Fruit fly (Drosophila melanogaster): ENCODE measurements around the gene Afti.

Gene Afti

DNA sequence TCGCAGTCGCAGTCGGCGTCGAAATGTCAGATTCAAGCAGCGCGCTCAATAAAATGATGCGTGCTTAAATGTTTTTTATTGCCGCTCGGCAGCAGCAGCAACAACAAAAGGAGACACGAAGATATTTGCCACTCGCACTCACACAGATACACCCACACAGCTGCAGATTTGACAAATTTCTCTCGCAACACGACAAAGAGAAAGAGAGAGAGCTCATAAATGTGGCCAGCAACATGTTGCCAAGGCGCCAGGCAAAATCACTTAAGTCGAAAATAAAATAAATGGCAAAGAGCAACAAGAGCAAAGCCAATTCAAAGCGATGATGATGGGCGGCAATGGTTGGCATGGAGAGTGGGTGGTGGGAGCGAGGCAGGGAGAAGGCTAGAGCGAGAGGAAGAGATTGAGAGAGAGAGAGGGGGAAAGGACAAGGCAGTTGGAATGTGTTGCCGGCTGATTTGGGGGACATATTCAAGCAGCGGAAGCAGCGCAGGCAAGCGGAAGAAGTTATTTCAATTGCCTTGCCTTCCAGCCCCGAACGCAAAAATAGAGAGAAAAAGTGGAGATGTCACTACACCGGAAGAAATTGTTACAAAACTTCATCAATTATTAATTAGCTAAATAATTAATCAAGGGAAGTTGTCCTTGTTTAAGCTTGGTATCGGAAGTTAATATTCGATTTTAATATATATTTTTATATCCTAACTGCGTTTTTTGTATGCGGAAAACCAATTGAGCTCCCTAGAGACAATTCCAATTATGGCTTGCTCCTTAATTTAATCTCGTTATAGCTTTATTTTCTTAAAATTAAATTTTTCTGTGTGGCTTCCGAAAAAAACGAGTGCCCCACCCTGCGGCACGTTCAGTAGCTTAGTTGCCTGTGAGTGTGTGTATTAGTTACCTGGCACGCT lies 20.6 kb upstream of the Afti start (continued):
- no peak for TF ChIP-seq pnt (GFP tag; optimal IDR thresholded peaks at IDR 0.05)
- peak; percentile 53 for TF ChIP-seq CG13775 (GFP tag; optimal IDR thresholded peaks at IDR 0.05)
- TF ChIP-seq CG12659 (GFP tag; optimal IDR thresholded peaks at IDR 0.05), result peak; percentile 60
- TF ChIP-seq CG30020 (tag; optimal IDR thresholded peaks at IDR 0.05), result no peak
- 0 out of 2 replicates have a peak, but pooled peaks have one; percentile 25 for TF ChIP-seq CG11696 (GFP tag; IDR thresholded peaks at IDR 0.05)
- peak; percentile 4 for TF ChIP-seq CG18764 (GFP tag; optimal IDR thresholded peaks at IDR 0.05)
- peak; percentile 59 for TF ChIP-seq CG2712 (tag; optimal IDR thresholded peaks at IDR 0.05)
- TF ChIP-seq CG1832 (GFP tag; optimal IDR thresholded peaks at IDR 0.05), result peak; percentile 62

- TF ChIP-seq Dfd (GFP tag; optimal IDR thresholded peaks at IDR 0.05), result peak in 1 of 2 experiments; percentile 52
- 0 out of 3 replicates have a peak, but pooled peaks have one; percentile 12 for TF ChIP-seq H15 (GFP tag; IDR thresholded peaks at IDR 0.05)
- TF ChIP-seq pros (GFP tag; optimal IDR thresholded peaks at IDR 0.05), result no peak
- TF ChIP-seq dmrt99B (tag; optimal IDR thresholded peaks at IDR 0.05), result no peak
These were observed 18.3 kb upstream of the Afti start for dm6 chr3R:14344767-14345166.

- 0 out of 2 replicates have a peak, but pooled peaks have one; percentile 1 for TF ChIP-seq CG6689 (GFP tag; IDR thresholded peaks at IDR 0.05)
- no peak for TF ChIP-seq ttk (GFP tag; IDR thresholded peaks at IDR 0.05)
- TF ChIP-seq CG13287 (GFP tag; IDR thresholded peaks at IDR 0.05; ENCODE audit: partially characterized antibody), result peak; percentile 23; the same call in 1 of the 2 replicates
- peak; percentile 63 for TF ChIP-seq Med (GFP tag)
- peak; percentile 57 for TF ChIP-seq Adf1 (GFP tag; IDR thresholded peaks at IDR 0.05)
- peak; percentile 81 for TF ChIP-seq Deaf1 (tag; optimal IDR thresholded peaks at IDR 0.05)
- peak; percentile 2 for TF ChIP-seq CG11504 (tag; optimal IDR thresholded peaks at IDR 0.05)
- no peak for TF ChIP-seq Eip74EF (GFP tag; optimal IDR thresholded peaks at IDR 0.05)
- no peak for TF ChIP-seq slou (GFP tag; optimal IDR thresholded peaks at IDR 0.05)
- TF ChIP-seq Nf-YC (tag; optimal IDR thresholded peaks at IDR 0.05), result peak; percentile 93
- TF ChIP-seq Nf-YB (GFP tag; optimal IDR thresholded peaks at IDR 0.05), result peak; percentile 81
- 0 out of 3 replicates have a peak, but pooled peaks have one; percentile 19 for TF ChIP-seq so (GFP tag; IDR thresholded peaks at IDR 0.05)
- peak; percentile 51; the same call in 1 of the 3 replicates for TF ChIP-seq z (GFP tag; IDR thresholded peaks at IDR 0.05)
- 0 out of 3 replicates have a peak, but pooled peaks have one; percentile 48 for TF ChIP-seq sr (GFP tag; IDR thresholded peaks at IDR 0.05)
- TF ChIP-seq pan (optimal IDR thresholded peaks at IDR 0.05), result no peak
- peak in 1 of 2 experiments; percentile 22 for TF ChIP-seq pan (GFP tag; optimal IDR thresholded peaks at IDR 0.05 in 1 of 2, IDR thresholded peaks at IDR 0.05 in 1 of 2)
- peak; percentile 74 for TF ChIP-seq CG10321 (GFP tag; IDR thresholded peaks at IDR 0.05)
- no peak for TF ChIP-seq salm (tag; optimal IDR thresholded peaks at IDR 0.05)
These were observed 9.0 kb upstream of the Afti start for dm6 chr3R:14335504-14335903.

- no peak for TF ChIP-seq Dip2 (GFP tag; IDR thresholded peaks at IDR 0.05)
- no peak for TF ChIP-seq CG34422 (GFP tag; IDR thresholded peaks at IDR 0.05)
- no peak for TF ChIP-seq kah (GFP tag; optimal IDR thresholded peaks at IDR 0.05)
- TF ChIP-seq CG11695 (GFP tag; IDR thresholded peaks at IDR 0.05), result no peak
- peak; percentile 7 for TF ChIP-seq CG1602 (GFP tag; optimal IDR thresholded peaks at IDR 0.05)
- TF ChIP-seq Atf3 (GFP tag; optimal IDR thresholded peaks at IDR 0.05), result no peak
- TF ChIP-seq onecut (GFP tag; IDR thresholded peaks at IDR 0.05), result no peak
- no peak for TF ChIP-seq CG12942 (GFP tag; optimal IDR thresholded peaks at IDR 0.05)
- TF ChIP-seq CG10274 (GFP tag; optimal IDR thresholded peaks at IDR 0.05), result no peak
- TF ChIP-seq exex (tag; optimal IDR thresholded peaks at IDR 0.05), result no peak
- TF ChIP-seq PHDP (tag; optimal IDR thresholded peaks at IDR 0.05), result peak; percentile 35
- no peak for TF ChIP-seq ranshi (GFP tag; IDR thresholded peaks at IDR 0.05)
- TF ChIP-seq h (optimal IDR thresholded peaks at IDR 0.05), result no peak
- no peak for TF ChIP-seq kni (GFP tag; optimal IDR thresholded peaks at IDR 0.05)
- no peak for TF ChIP-seq ewg (GFP tag; optimal IDR thresholded peaks at IDR 0.05)
- no peak for TF ChIP-seq schlank (tag; optimal IDR thresholded peaks at IDR 0.05)
- no peak for TF ChIP-seq Gsc (GFP tag; IDR thresholded peaks at IDR 0.05)
These were observed 6.2 kb upstream of the Afti start for dm6 chr3R:14332735-14333134.

Measured in whole organism, embryonic.